Fruit fly (Drosophila melanogaster): Measurements from ENCODE around the gene CG34367.

Gene CG34367

DNA sequence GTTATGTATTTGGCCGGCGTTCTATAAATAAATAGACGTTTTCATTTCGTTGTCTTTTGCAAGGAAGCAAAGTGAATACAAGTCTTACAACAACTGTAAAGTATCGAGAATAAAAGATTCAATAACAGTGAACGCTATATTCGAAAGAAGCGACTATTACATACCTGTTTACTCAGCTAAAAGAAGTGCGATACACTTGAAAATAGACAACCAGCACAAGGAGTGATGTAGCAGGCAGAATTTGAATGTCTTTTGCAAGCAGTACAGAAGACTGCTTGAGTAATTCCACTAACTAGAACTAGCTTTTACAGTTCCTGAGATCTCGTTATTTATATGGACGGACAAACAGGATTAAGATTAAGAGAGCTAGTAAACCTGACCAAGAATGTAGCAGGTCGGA lies 55.4 kb downstream of the CG34367 start (continued):
- TF ChIP-seq CG31441 (GFP tag; IDR thresholded peaks at IDR 0.05) (no peak), chm (GFP tag; IDR thresholded peaks at IDR 0.05) (no peak), Lhr (GFP tag; optimal IDR thresholded peaks at IDR 0.05) (peak; percentile 58), CG1832 (GFP tag; optimal IDR thresholded peaks at IDR 0.05) (no peak), CG1529 (GFP tag; optimal IDR thresholded peaks at IDR 0.05) (no peak), zen2 (GFP tag; IDR thresholded peaks at IDR 0.05; ENCODE audit: partially characterized antibody) (no peak), prd (optimal IDR thresholded peaks at IDR 0.05) (no peak), prd (GFP tag; IDR thresholded peaks at IDR 0.05) (no peak; the same call in 2 of the 3 replicates), CG18476 (GFP tag; optimal IDR thresholded peaks at IDR 0.05) (no peak), CG4360 (GFP tag; IDR thresholded peaks at IDR 0.05) (no peak), org-1 (GFP tag; optimal IDR thresholded peaks at IDR 0.05) (no peak), pan (optimal IDR thresholded peaks at IDR 0.05) (no peak), pan (GFP tag; optimal IDR thresholded peaks at IDR 0.05 in 1 of 2, IDR thresholded peaks at IDR 0.05 in 1 of 2) (no peak), Sox100B (GFP tag; optimal IDR thresholded peaks at IDR 0.05) (no peak), CG13624 (GFP tag; optimal IDR thresholded peaks at IDR 0.05) (no peak), CG9609 (GFP tag; optimal IDR thresholded peaks at IDR 0.05) (no peak), HHEX (GFP tag; optimal IDR thresholded peaks at IDR 0.05) (no peak), p53 (GFP tag; optimal IDR thresholded peaks at IDR 0.05) (no peak), CG18764 (GFP tag; optimal IDR thresholded peaks at IDR 0.05) (no peak), so (GFP tag; IDR thresholded peaks at IDR 0.05) (no peak), CG6689 (GFP tag; IDR thresholded peaks at IDR 0.05) (no peak), MESR4 (GFP tag; optimal IDR thresholded peaks at IDR 0.05) (peak; percentile 25), CG16779 (GFP tag; IDR thresholded peaks at IDR 0.05) (no peak), ERR (GFP tag; optimal IDR thresholded peaks at IDR 0.05) (no peak), CTCF (GFP tag; optimal IDR thresholded peaks at IDR 0.05) (peak; percentile 20), HmgD (GFP tag; optimal IDR thresholded peaks at IDR 0.05) (peak; percentile 59), HLH54F (GFP tag; optimal IDR thresholded peaks at IDR 0.05) (no peak), Ptx1 (GFP tag; IDR thresholded peaks at IDR 0.05) (no peak), oc (tag; optimal IDR thresholded peaks at IDR 0.05) (no peak), Drgx (GFP tag; IDR thresholded peaks at IDR 0.05) (no peak), disco-r (GFP tag; optimal IDR thresholded peaks at IDR 0.05) (no peak), Hr78 (GFP tag; optimal IDR thresholded peaks at IDR 0.05) (no peak), D (optimal IDR thresholded peaks at IDR 0.05) (no peak), D (GFP tag; optimal IDR thresholded peaks at IDR 0.05) (no peak), Ssrp (tag; optimal IDR thresholded peaks at IDR 0.05) (no peak), toy (GFP tag; IDR thresholded peaks at IDR 0.05) (no peak), tup (GFP tag; optimal IDR thresholded peaks at IDR 0.05) (no peak), CkIIα-i1 (GFP tag; IDR thresholded peaks at IDR 0.05) (no peak), CG13775 (GFP tag; optimal IDR thresholded peaks at IDR 0.05) (no peak), danr (GFP tag; IDR thresholded peaks at IDR 0.05) (no peak), zf30C (GFP tag; optimal IDR thresholded peaks at IDR 0.05) (no peak), CG7372 (GFP tag; IDR thresholded peaks at IDR 0.05) (no peak), Max (GFP tag; optimal IDR thresholded peaks at IDR 0.05) (no peak), CG16815 (GFP tag; optimal IDR thresholded peaks at IDR 0.05) (no peak), CG12769 (tag; optimal IDR thresholded peaks at IDR 0.05) (peak; percentile 63), GATAe (GFP tag; conservative IDR thresholded peaks at IDR 0.05) (no peak), croc (GFP tag; conservative IDR thresholded peaks at IDR 0.05) (no peak), CG1602 (GFP tag; optimal IDR thresholded peaks at IDR 0.05) (no peak), Vsx1 (GFP tag; optimal IDR thresholded peaks at IDR 0.05) (no peak), dm (GFP tag; optimal IDR thresholded peaks at IDR 0.05) (no peak), Ets65A (GFP tag) (no peak), exex (tag; optimal IDR thresholded peaks at IDR 0.05) (no peak), CHES-1-like (GFP tag; optimal IDR thresholded peaks at IDR 0.05) (no peak), CG32532 (GFP tag; IDR thresholded peaks at IDR 0.05) (no peak)

Data from whole organism, embryonic.